Fruit fly (Drosophila melanogaster) whole organism, pupa: Measurements from ENCODE around the gene IntS10.
A peak's percentile ranks its signal among the peaks of the same experiment; 100 is the strongest.

Experiments
- CG10348 ChIP-seq: fragments of 200-800 bp; sonication (Bioruptor generic); IDR thresholded peaks from 2 replicates; pipeline ENCODE4 v1.3.6; 2022; ENCODE audit warnings: missing biosample characterization, missing genetic modification characterization
- CG12605 ChIP-seq: fragments of 200-800 bp; sonication (Bioruptor generic); IDR thresholded peaks from 2 replicates; pipeline ENCODE4 v1.3.6; 2022; ENCODE audit warnings: missing biosample characterization, missing genetic modification characterization
- CG13204 ChIP-seq: fragments of 200-800 bp; sonication (Bioruptor generic); optimal IDR thresholded peaks from 2 replicates; lab custom pipeline; 2018; ENCODE audit warnings: missing biosample characterization, mild to moderate bottlenecking, missing genetic modification characterization, moderate library complexity
- CG14655 ChIP-seq: fragments of 200-800 bp; sonication (Bioruptor generic); optimal IDR thresholded peaks from 3 replicates; lab custom pipeline; 2017; ENCODE audit warnings: mild to moderate bottlenecking, missing biosample characterization, missing genetic modification reagents, missing genetic modification characterization
- CG15710 ChIP-seq: fragments of 200-800 bp; sonication (Bioruptor generic); optimal IDR thresholded peaks from 2 replicates; lab custom pipeline; 2018; ENCODE audit warnings: missing biosample characterization, mild to moderate bottlenecking, missing genetic modification characterization, moderate library complexity
- CG17806 ChIP-seq: fragments of 200-800 bp; sonication (Bioruptor generic); optimal IDR thresholded peaks from 2 replicates; lab custom pipeline; 2018; ENCODE audit warnings: missing biosample characterization, mild to moderate bottlenecking, missing genetic modification characterization, moderate library complexity
- CG32121 ChIP-seq: fragments of 200-800 bp; sonication (Bioruptor generic); IDR thresholded peaks from 2 replicates; pipeline ENCODE4 v1.3.6; 2022; ENCODE audit warnings: missing biosample characterization, missing genetic modification characterization
- CG34367 ChIP-seq: fragments of 200-800 bp; sonication (Bioruptor generic); optimal IDR thresholded peaks from 2 replicates; lab custom pipeline; 2018; ENCODE audit warnings: missing biosample characterization, mild to moderate bottlenecking, missing genetic modification characterization
- CG4496 ChIP-seq: fragments of 200-800 bp; sonication (Bioruptor generic); IDR thresholded peaks from 3 replicates; pipeline ENCODE4 v1.3.6; 2022; ENCODE audit warnings: missing biosample characterization, missing genetic modification characterization
- CG8159 ChIP-seq: fragments of 200-800 bp; sonication (Bioruptor generic); optimal IDR thresholded peaks from 3 replicates; lab custom pipeline; 2018; ENCODE audit warnings: missing biosample characterization, mild to moderate bottlenecking, missing genetic modification characterization, moderate library complexity
- CG8301 ChIP-seq: fragments of 200-800 bp; sonication (Bioruptor generic); optimal IDR thresholded peaks from 2 replicates; lab custom pipeline; 2018; ENCODE audit warnings: missing biosample characterization, mild to moderate bottlenecking, missing genetic modification characterization
- CG9948 ChIP-seq: fragments of 200-800 bp; sonication (Bioruptor generic); optimal IDR thresholded peaks from 2 replicates; lab custom pipeline; 2018; ENCODE audit warnings: missing biosample characterization, mild to moderate bottlenecking, missing genetic modification characterization, moderate library complexity
- D1 ChIP-seq: fragments of 200-800 bp; sonication (Bioruptor generic); optimal IDR thresholded peaks from 2 replicates; lab custom pipeline; 2018; ENCODE audit warnings: missing biosample characterization, mild to moderate bottlenecking, missing genetic modification characterization, moderate library complexity
- EcR ChIP-seq: fragments of 200-800 bp; sonication (Bioruptor generic); optimal IDR thresholded peaks from 3 replicates; lab custom pipeline; 2019; ENCODE audit warnings: missing biosample characterization, missing genetic modification characterization, mild to moderate bottlenecking, moderate library complexity, missing genetic modification reagents
- Ets98B ChIP-seq: fragments of 200-800 bp; sonication (Bioruptor generic); IDR thresholded peaks from 2 replicates; pipeline ENCODE4 v1.3.6; 2022; ENCODE audit warnings: missing biosample characterization, missing genetic modification characterization
- Pif1A ChIP-seq: fragments of 200-800 bp; sonication (Bioruptor generic); optimal IDR thresholded peaks from 3 replicates; lab custom pipeline; 2016; ENCODE audit warnings: missing biosample characterization, missing genetic modification characterization
- Pif1B ChIP-seq: fragments of 200-800 bp; sonication (Bioruptor generic); optimal IDR thresholded peaks from 3 replicates; lab custom pipeline; 2016; ENCODE audit warnings: missing biosample characterization, missing genetic modification characterization
- Snoo ChIP-seq: fragments of 200-800 bp; sonication (Bioruptor generic); optimal IDR thresholded peaks from 3 replicates; lab custom pipeline; 2017; ENCODE audit warnings: missing biosample characterization, mild to moderate bottlenecking, missing genetic modification characterization, inconsistent platforms
- fd96Ca ChIP-seq: fragments of 200-800 bp; sonication (Bioruptor generic); IDR thresholded peaks from 3 replicates; pipeline ENCODE4 v1.3.6; 2022; ENCODE audit warnings: missing biosample characterization, missing genetic modification characterization
- gl ChIP-seq: fragments of 200-800 bp; sonication (Bioruptor generic); optimal IDR thresholded peaks from 2 replicates; lab custom pipeline; 2018; ENCODE audit warnings: missing biosample characterization, mild to moderate bottlenecking, missing genetic modification characterization
- rn ChIP-seq: fragments of 200-800 bp; sonication (Bioruptor generic); IDR thresholded peaks from 2 replicates; pipeline ENCODE4 v1.3.6; 2022; ENCODE audit warnings: missing biosample characterization, missing genetic modification characterization

The IntS10 gene

dm6 chr3L:3773317-3773716 is 33.2 kb upstream of the IntS10 start:
- no peak for TF ChIP-seq gl (tag; lab: Kevin White, UChicago)
- TF ChIP-seq CG8301: no peak
- no peak for TF ChIP-seq CG8159 (tag; lab: Kevin White, UChicago)
- TF ChIP-seq CG13204 (GFP tag; lab: Kevin White, UChicago): no peak
- no peak for TF ChIP-seq CG12605 (GFP tag; lab: Robert Waterston, UW)
- TF ChIP-seq CG15710 (tag; lab: Kevin White, UChicago): no peak
- TF ChIP-seq Pif1A (GFP tag; lab: Kevin White, UChicago): no peak
- no peak for TF ChIP-seq CG9948
- TF ChIP-seq Ets98B (GFP tag; lab: Robert Waterston, UW): no peak
- no peak for TF ChIP-seq CG4496 (GFP tag; lab: Robert Waterston, UW)
- TF ChIP-seq Snoo (tag; lab: Kevin White, UChicago): no peak
- no peak for TF ChIP-seq CG10348 (GFP tag; lab: Robert Waterston, UW)
- no peak for TF ChIP-seq CG32121 (GFP tag; lab: Robert Waterston, UW)

- TF ChIP-seq CG32121 (GFP tag; lab: Robert Waterston, UW) (no peak), Pif1A (GFP tag; lab: Kevin White, UChicago) (no peak), Pif1B (GFP tag; lab: Kevin White, UChicago) (no peak), CG12605 (GFP tag; lab: Robert Waterston, UW) (no peak), rn (no peak), Snoo (tag; lab: Kevin White, UChicago) (no peak)
Observed at dm6 chr3L:3776559-3777097, 29.9 kb upstream of the IntS10 start.

dm6 chr3L:3778463-3778862 is 28.0 kb upstream of the IntS10 start:
- TF ChIP-seq CG8301: peak; percentile 13
- no peak for TF ChIP-seq rn
- TF ChIP-seq Ets98B (GFP tag; lab: Robert Waterston, UW): 0 out of 2 replicates have a peak, but pooled peaks have one; percentile 12
- TF ChIP-seq EcR (GFP tag; lab: Kevin White, UChicago): no peak
- no peak for TF ChIP-seq CG34367 (tag; lab: Kevin White, UChicago)
- peak; percentile 25 for TF ChIP-seq CG14655 (GFP tag; lab: Kevin White, UChicago)
- TF ChIP-seq CG12605 (GFP tag; lab: Robert Waterston, UW): no peak
- no peak for TF ChIP-seq CG32121 (GFP tag; lab: Robert Waterston, UW)
- TF ChIP-seq CG4496 (GFP tag; lab: Robert Waterston, UW): 0 out of 3 replicates have a peak, but pooled peaks have one; percentile 29
- peak; percentile 29 for TF ChIP-seq CG8159 (tag; lab: Kevin White, UChicago)
- no peak for TF ChIP-seq gl (tag; lab: Kevin White, UChicago)
- peak; percentile 23 for TF ChIP-seq CG17806 (tag; lab: Kevin White, UChicago)
- TF ChIP-seq fd96Ca (GFP tag; lab: Robert Waterston, UW): no peak

DNA sequence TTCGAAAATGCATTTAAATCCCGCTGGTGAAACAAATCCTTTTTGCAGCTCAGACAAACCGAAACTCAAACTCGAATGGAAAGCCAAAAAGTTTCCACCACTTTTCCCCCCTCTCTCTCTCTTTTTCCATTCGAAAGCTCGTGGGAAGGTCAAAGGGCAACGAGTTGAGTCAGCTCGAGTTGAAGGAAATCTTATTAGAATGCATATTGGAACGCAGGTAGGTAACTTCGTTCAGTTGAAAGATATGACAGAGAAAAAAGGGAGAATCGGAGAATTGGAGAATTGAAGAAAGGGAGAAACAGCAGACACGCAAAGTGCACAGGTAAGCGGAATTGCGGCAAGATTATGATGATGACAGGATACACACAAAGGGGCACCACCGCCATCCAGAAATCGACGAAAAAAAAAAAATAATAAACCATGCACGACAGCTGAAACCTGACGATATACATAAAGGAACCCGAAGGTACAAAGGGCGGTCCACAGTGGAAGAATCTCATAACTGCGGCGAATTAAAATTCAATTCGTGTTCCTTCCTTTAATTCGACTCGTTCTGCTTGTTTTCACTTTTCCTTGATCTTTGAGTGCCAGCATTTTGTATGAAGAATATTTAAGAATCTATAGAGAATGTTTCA is 23.8 kb upstream of the IntS10 start:
- TF ChIP-seq EcR (GFP tag; lab: Kevin White, UChicago) (peak; percentile 34), CG8159 (tag; lab: Kevin White, UChicago) (peak; percentile 19), gl (tag; lab: Kevin White, UChicago) (peak; percentile 19), D1 (no peak)

DNA sequence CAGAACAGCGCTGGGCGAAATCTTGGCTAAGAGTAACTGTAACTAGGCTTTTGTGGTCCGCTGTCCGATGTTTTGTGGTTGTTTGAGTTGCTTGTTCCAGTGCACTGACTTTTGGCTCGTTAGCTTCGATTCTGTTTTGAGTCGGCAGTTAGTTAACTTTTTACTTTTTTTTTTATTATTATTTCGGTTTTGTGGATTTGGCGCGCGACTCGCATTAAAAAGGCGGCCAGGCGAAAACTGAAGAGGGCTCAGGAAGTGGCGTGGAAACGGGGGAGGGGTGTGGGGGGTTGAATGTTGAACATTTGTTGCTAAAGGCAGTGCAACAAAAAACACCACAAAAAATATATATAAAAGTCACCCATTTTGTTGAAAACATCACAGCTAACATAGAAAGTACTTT is 23.1 kb upstream of the IntS10 start:
- no peak for TF ChIP-seq CG4496 (GFP tag; lab: Robert Waterston, UW)
- TF ChIP-seq fd96Ca (GFP tag; lab: Robert Waterston, UW): no peak
- no peak for TF ChIP-seq rn
- no peak for TF ChIP-seq CG15710 (tag; lab: Kevin White, UChicago)
- no peak for TF ChIP-seq EcR (GFP tag; lab: Kevin White, UChicago)

DNA sequence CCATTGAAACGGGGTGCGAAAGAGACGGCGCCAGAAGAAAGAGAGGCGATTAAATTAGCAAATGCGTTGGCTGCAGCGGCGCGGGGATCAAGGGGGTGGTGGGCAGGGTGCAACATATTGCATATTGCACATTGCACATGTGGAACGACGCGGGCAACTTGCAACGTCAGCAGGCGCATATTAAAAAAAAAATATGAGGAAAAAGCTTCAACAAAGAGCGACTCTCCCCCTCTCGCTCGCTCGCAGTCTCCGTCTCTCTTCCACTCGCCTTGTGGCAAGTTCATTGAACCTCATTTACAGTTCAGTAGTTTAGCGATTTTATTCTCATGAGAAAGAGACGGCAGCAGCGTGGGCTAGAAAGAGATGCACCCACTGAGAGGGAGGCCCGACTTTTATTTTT is 22.5 kb upstream of the IntS10 start:
- TF ChIP-seq CG15710 (tag; lab: Kevin White, UChicago) (no peak), CG13204 (GFP tag; lab: Kevin White, UChicago) (peak; percentile 32), CG8159 (tag; lab: Kevin White, UChicago) (no peak), CG34367 (tag; lab: Kevin White, UChicago) (no peak), Snoo (tag; lab: Kevin White, UChicago) (no peak), fd96Ca (GFP tag; lab: Robert Waterston, UW) (peak; percentile 63; the same call in 2 of the 3 replicates), CG9948 (no peak), CG8301 (no peak), CG10348 (GFP tag; lab: Robert Waterston, UW) (no peak), EcR (GFP tag; lab: Kevin White, UChicago) (peak; percentile 95), CG14655 (GFP tag; lab: Kevin White, UChicago) (no peak), CG12605 (GFP tag; lab: Robert Waterston, UW) (no peak), CG32121 (GFP tag; lab: Robert Waterston, UW) (0 out of 2 replicates have a peak, but pooled peaks have one; percentile 13), Pif1A (GFP tag; lab: Kevin White, UChicago) (no peak), Pif1B (GFP tag; lab: Kevin White, UChicago) (no peak), CG4496 (GFP tag; lab: Robert Waterston, UW) (peak; percentile 63), Ets98B (GFP tag; lab: Robert Waterston, UW) (peak; percentile 49), D1 (no peak), CG17806 (tag; lab: Kevin White, UChicago) (no peak), gl (tag; lab: Kevin White, UChicago) (no peak), rn (0 out of 2 replicates have a peak, but pooled peaks have one; percentile 7)
